Worm (Caenorhabditis elegans): ENCODE data around the gene F49E12.8.

F49E12.8 gene

ce11 chrII:8377722-8378121, 16.4 kb downstream of the F49E12.8 start:
- TF ChIP-seq lsy-2 (tag; optimal IDR thresholded peaks at IDR 0.05) = no peak
- no peak for TF ChIP-seq ztf-11 (tag; optimal IDR thresholded peaks at IDR 0.05)
- TF ChIP-seq F13H6.1 (tag; optimal IDR thresholded peaks at IDR 0.05) = no peak
- TF ChIP-seq zag-1 (tag; optimal IDR thresholded peaks at IDR 0.05) = no peak
- no peak for TF ChIP-seq lin-39 (tag; optimal IDR thresholded peaks at IDR 0.05)
- TF ChIP-seq nhr-11 (tag; optimal IDR thresholded peaks at IDR 0.05) = no peak
- no peak for TF ChIP-seq R02D3.7 (tag; optimal IDR thresholded peaks at IDR 0.05)
- no peak for TF ChIP-seq mbf-1 (tag; optimal IDR thresholded peaks at IDR 0.05)
- TF ChIP-seq nhr-12 (tag; optimal IDR thresholded peaks at IDR 0.05) = no peak
- no peak for TF ChIP-seq mab-5 (tag; optimal IDR thresholded peaks at IDR 0.05)
- TF ChIP-seq nhr-21 (tag; optimal IDR thresholded peaks at IDR 0.05) = no peak
- TF ChIP-seq nhr-10 (tag; optimal IDR thresholded peaks at IDR 0.05) = no peak
- no peak for TF ChIP-seq nhr-25 (tag; optimal IDR thresholded peaks at IDR 0.05)
- no peak for TF ChIP-seq nhr-77 (tag; optimal IDR thresholded peaks at IDR 0.05)
- no peak for TF ChIP-seq snpc-4 (tag; optimal IDR thresholded peaks at IDR 0.05)
- TF ChIP-seq crh-2 (tag; optimal IDR thresholded peaks at IDR 0.05) = no peak
- no peak for TF ChIP-seq ceh-16 (tag; optimal IDR thresholded peaks at IDR 0.05)
- no peak for TF ChIP-seq ama-1 (optimal IDR thresholded peaks at IDR 0.05)
- no peak for TF ChIP-seq blmp-1 (tag; optimal IDR thresholded peaks at IDR 0.05; ENCODE audit: insufficient read depth)

DNA sequence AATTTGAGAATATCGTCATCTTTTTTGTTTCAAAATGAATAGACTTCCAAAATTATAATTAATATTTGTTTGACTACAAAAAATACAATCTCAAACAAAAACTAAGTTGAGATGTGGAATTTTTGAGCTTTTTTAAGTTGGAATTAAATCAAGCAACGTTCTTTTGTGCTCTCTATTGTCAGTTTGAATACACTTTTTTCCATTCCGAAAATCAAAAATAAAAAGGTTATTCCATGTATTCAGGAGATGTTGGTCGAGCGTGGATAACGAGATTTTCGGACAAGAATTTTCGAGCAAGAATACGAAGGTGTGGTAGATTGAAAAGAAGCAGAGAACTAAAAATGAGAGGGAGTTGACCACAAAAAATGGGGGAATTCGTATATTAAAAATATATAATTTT, 23.9 kb downstream of the F49E12.8 start:
- TF ChIP-seq mbf-1 (tag; optimal IDR thresholded peaks at IDR 0.05) = no peak
- no peak for TF ChIP-seq skn-1 (tag; optimal IDR thresholded peaks at IDR 0.05)
- TF ChIP-seq nhr-21 (tag; optimal IDR thresholded peaks at IDR 0.05) = no peak
- no peak for TF ChIP-seq ztf-1 (GFP tag; conservative IDR thresholded peaks at IDR 0.05)
- no peak for TF ChIP-seq ceh-82 (tag; optimal IDR thresholded peaks at IDR 0.05)
- no peak for TF ChIP-seq blmp-1 (tag; optimal IDR thresholded peaks at IDR 0.05; ENCODE audit: insufficient read depth)
- TF ChIP-seq unc-55 (GFP tag; optimal IDR thresholded peaks at IDR 0.05) = no peak
- TF ChIP-seq sma-9 (GFP tag; optimal IDR thresholded peaks at IDR 0.05) = no peak
- no peak for TF ChIP-seq sma-9 (tag; optimal IDR thresholded peaks at IDR 0.05)
- TF ChIP-seq C34F6.9 (tag; optimal IDR thresholded peaks at IDR 0.05) = no peak
- TF ChIP-seq mab-5 (tag; optimal IDR thresholded peaks at IDR 0.05) = no peak

- no peak for TF ChIP-seq sem-4 (tag; optimal IDR thresholded peaks at IDR 0.05)
- TF ChIP-seq unc-55 (GFP tag; optimal IDR thresholded peaks at IDR 0.05) = no peak
- TF ChIP-seq dmd-4 (tag; optimal IDR thresholded peaks at IDR 0.05) = no peak
- TF ChIP-seq snpc-4 (tag; optimal IDR thresholded peaks at IDR 0.05) = no peak
- TF ChIP-seq nhr-21 (tag; optimal IDR thresholded peaks at IDR 0.05) = no peak
- no peak for TF ChIP-seq nhr-23 (tag; optimal IDR thresholded peaks at IDR 0.05)
- no peak for TF ChIP-seq blmp-1 (tag; optimal IDR thresholded peaks at IDR 0.05; ENCODE audit: insufficient read depth)
- TF ChIP-seq mbf-1 (tag; optimal IDR thresholded peaks at IDR 0.05) = no peak
- TF ChIP-seq lin-13 (GFP tag; optimal IDR thresholded peaks at IDR 0.05) = no peak
- no peak for TF ChIP-seq aly-2 (tag; optimal IDR thresholded peaks at IDR 0.05)
- TF ChIP-seq zag-1 (tag; optimal IDR thresholded peaks at IDR 0.05) = no peak
- TF ChIP-seq nhr-12 (tag; optimal IDR thresholded peaks at IDR 0.05) = no peak
Measured at ce11 chrII:8369059-8369458, 25.0 kb downstream of the F49E12.8 start, which contains the start of gene amt-3. amt-3 (minus strand) TSS chrII:8369159.

DNA sequence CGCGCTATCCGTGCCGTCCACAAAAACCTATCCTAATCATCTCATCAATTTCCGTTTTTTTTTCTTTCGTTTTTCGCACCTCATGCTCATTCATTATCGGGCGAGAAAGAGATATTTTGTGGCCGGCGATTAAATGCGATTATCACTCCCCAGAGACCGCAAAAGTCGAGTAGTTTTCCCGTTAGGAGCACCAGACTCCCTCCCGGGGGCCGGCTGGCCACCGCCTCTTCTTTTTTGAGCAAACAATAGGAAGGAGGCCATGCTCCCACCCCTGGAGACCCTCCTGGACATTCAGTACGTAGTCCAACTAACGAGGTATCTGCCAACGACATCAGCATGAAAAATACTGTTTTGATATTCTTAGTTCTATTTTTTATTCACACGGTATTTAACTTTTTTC, 33.7 kb downstream of the F49E12.8 start, which contains the start of gene M195.2:
Gene M195.2 (plus strand): TSS at position 301 of the 400 bp plus-strand sequence.
- TF ChIP-seq lin-11 (tag; optimal IDR thresholded peaks at IDR 0.05) (no peak), nhr-237 (tag; optimal IDR thresholded peaks at IDR 0.05) (no peak), dmd-4 (tag; optimal IDR thresholded peaks at IDR 0.05) (no peak), egl-27 (tag; optimal IDR thresholded peaks at IDR 0.05) (no peak), nhr-6 (tag; optimal IDR thresholded peaks at IDR 0.05) (no peak), snpc-4 (tag; optimal IDR thresholded peaks at IDR 0.05) (no peak), skn-1 (tag; optimal IDR thresholded peaks at IDR 0.05) (no peak), nhr-21 (tag; optimal IDR thresholded peaks at IDR 0.05) (no peak), unc-55 (GFP tag; optimal IDR thresholded peaks at IDR 0.05) (no peak), sma-9 (GFP tag; optimal IDR thresholded peaks at IDR 0.05) (no peak), sma-9 (tag; optimal IDR thresholded peaks at IDR 0.05) (no peak), lin-39 (tag; optimal IDR thresholded peaks at IDR 0.05) (no peak), nhr-25 (tag; optimal IDR thresholded peaks at IDR 0.05) (no peak), nhr-10 (tag; optimal IDR thresholded peaks at IDR 0.05) (no peak), ztf-11 (tag; optimal IDR thresholded peaks at IDR 0.05) (no peak), mbf-1 (tag; optimal IDR thresholded peaks at IDR 0.05) (no peak), ztf-4 (tag; optimal IDR thresholded peaks at IDR 0.05) (no peak)

Data from whole organism, L2 larva.